Worm (Caenorhabditis elegans): ENCODE data around the gene arp-6.

DNA sequence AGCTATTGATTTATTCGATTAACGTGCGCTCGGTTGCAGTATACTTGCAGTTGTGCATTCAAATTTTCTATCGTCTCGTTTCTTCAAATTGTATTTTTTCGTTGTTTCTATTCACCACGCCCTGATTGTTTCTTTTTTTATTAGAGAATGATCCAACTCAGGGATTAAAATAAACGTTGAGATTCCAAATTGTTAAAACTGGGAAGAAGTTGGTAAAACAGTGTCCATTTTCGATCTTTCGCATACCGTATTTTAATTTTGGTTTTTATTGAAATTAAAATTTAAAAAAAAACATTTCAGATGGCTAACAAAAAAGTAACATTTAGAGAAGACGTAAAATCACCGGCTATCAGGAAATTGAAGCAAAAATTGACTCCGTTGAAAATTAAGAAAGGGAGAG, 10.1 kb upstream of the arp-6 start, which contains the start of gene apn-1:
- TF ChIP-seq unc-98 (GFP tag; IDR thresholded peaks at IDR 0.05) (no peak), lin-35 (GFP tag; optimal IDR thresholded peaks at IDR 0.05) (no peak), zag-1 (tag; optimal IDR thresholded peaks at IDR 0.05) (no peak), fos-1 (tag; optimal IDR thresholded peaks at IDR 0.05) (no peak), mep-1 (tag; optimal IDR thresholded peaks at IDR 0.05) (no peak), ama-1 (optimal IDR thresholded peaks at IDR 0.05) (no peak), lsy-2 (tag; optimal IDR thresholded peaks at IDR 0.05) (no peak), skn-1 (tag; optimal IDR thresholded peaks at IDR 0.05) (no peak), alr-1 (tag; optimal IDR thresholded peaks at IDR 0.05; ENCODE audit: borderline replicate concordance) (no peak), aha-1 (tag; optimal IDR thresholded peaks at IDR 0.05) (no peak)

Measured in whole organism, L1 larva.